Worm (Caenorhabditis elegans) whole organism, late embryonic: ENCODE measurements around the gene ceh-28.
A peak's percentile ranks its signal among the peaks of the same experiment; 100 is the strongest.

Experiments used
- C08G9.2 ChIP-seq: sonication (generic microtip); optimal IDR thresholded peaks from 2 replicates; lab custom pipeline; 2016; ENCODE audit warnings: mild to moderate bottlenecking, missing genetic modification characterization, moderate library complexity, missing compliant biosample characterization
- C38D4.7 ChIP-seq: fragments of 200-800 bp; sonication (Bioruptor generic); optimal IDR thresholded peaks from 2 replicates; lab custom pipeline; 2018; ENCODE audit warnings: mild to moderate bottlenecking, missing genetic modification characterization, moderate library complexity, missing compliant biosample characterization
- Y22D7AL.16 ChIP-seq: sonication (generic microtip); optimal IDR thresholded peaks from 2 replicates; lab custom pipeline; 2016; ENCODE audit warnings: missing genetic modification characterization, missing compliant biosample characterization
- ahr-1 ChIP-seq: sonication (generic microtip); optimal IDR thresholded peaks from 2 replicates; lab custom pipeline; 2016; ENCODE audit warnings: missing genetic modification characterization, missing compliant biosample characterization
- ceh-18 ChIP-seq: sonication (generic microtip); optimal IDR thresholded peaks from 2 replicates; lab custom pipeline; 2016; ENCODE audit warnings: missing genetic modification characterization, missing compliant biosample characterization
- ceh-19 ChIP-seq: fragments of 200-800 bp; sonication (Bioruptor generic); optimal IDR thresholded peaks from 2 replicates; lab custom pipeline; 2018; ENCODE audit warnings: mild to moderate bottlenecking, missing genetic modification characterization, missing compliant biosample characterization
- ceh-2 ChIP-seq: sonication (generic microtip); optimal IDR thresholded peaks from 2 replicates; lab custom pipeline; 2016; ENCODE audit warnings: missing genotype, missing genetic modification characterization, missing compliant biosample characterization
- ceh-22 ChIP-seq: sonication (generic microtip); optimal IDR thresholded peaks from 2 replicates; lab custom pipeline; 2017; ENCODE audit warnings: missing biosample characterization, missing genetic modification characterization
- ceh-24 ChIP-seq: sonication (generic microtip); optimal IDR thresholded peaks from 2 replicates; lab custom pipeline; 2016; ENCODE audit warnings: mild to moderate bottlenecking, missing genetic modification characterization, missing compliant biosample characterization
- ceh-30 ChIP-seq: fragments of 150-350 bp; optimal IDR thresholded peaks from 2 replicates; lab custom pipeline; 2014; ENCODE audit warnings: missing biosample characterization, missing genetic modification characterization
- ceh-31 ChIP-seq: sonication (generic microtip); optimal IDR thresholded peaks from 2 replicates; lab custom pipeline; 2016; ENCODE audit warnings: missing genetic modification characterization, missing compliant biosample characterization
- ceh-34 ChIP-seq: sonication (generic microtip); optimal IDR thresholded peaks from 2 replicates; lab custom pipeline; 2016; ENCODE audit warnings: mild to moderate bottlenecking, missing genetic modification characterization, missing compliant biosample characterization
- ceh-45 ChIP-seq: fragments of 200-800 bp; sonication (Bioruptor generic); IDR thresholded peaks from 2 replicates; pipeline ENCODE4 v1.3.6; 2022; ENCODE audit warnings: missing genetic modification reagents, missing genetic modification characterization, missing compliant biosample characterization
- ceh-48 ChIP-seq: sonication (generic microtip); optimal IDR thresholded peaks from 2 replicates; lab custom pipeline; 2016; ENCODE audit warnings: missing genetic modification characterization, inconsistent platforms, missing compliant biosample characterization
- ceh-9 ChIP-seq: sonication (generic microtip); optimal IDR thresholded peaks from 2 replicates; lab custom pipeline; 2016; ENCODE audit warnings: mild to moderate bottlenecking, missing genetic modification characterization, inconsistent platforms, missing compliant biosample characterization
- che-1 ChIP-seq: sonication (generic microtip); optimal IDR thresholded peaks from 2 replicates; lab custom pipeline; 2016; ENCODE audit warnings: mild to moderate bottlenecking, missing genetic modification characterization, missing compliant biosample characterization
- elt-2 ChIP-seq: sonication (generic microtip); optimal IDR thresholded peaks from 2 replicates; lab custom pipeline; 2016; ENCODE audit warnings: missing genetic modification reagents, missing genetic modification characterization, missing compliant biosample characterization
- elt-4 ChIP-seq: sonication (generic microtip); optimal IDR thresholded peaks from 2 replicates; lab custom pipeline; 2016; ENCODE audit warnings: missing genetic modification characterization, missing compliant biosample characterization
- ets-4 ChIP-seq: sonication (generic microtip); optimal IDR thresholded peaks from 2 replicates; lab custom pipeline; 2016; ENCODE audit warnings: missing genetic modification characterization, missing compliant biosample characterization
- fkh-6 ChIP-seq: sonication (generic microtip); optimal IDR thresholded peaks from 2 replicates; lab custom pipeline; 2016; ENCODE audit warnings: missing genetic modification characterization, missing compliant biosample characterization
- gmeb-2 ChIP-seq: sonication (generic microtip); optimal IDR thresholded peaks from 2 replicates; lab custom pipeline; 2016; ENCODE audit warnings: missing genetic modification characterization, inconsistent platforms, missing compliant biosample characterization
- hlh-30 ChIP-seq: sonication (generic microtip); optimal IDR thresholded peaks from 2 replicates; lab custom pipeline; 2017; ENCODE audit warnings: antibody characterized with exemption, missing genetic modification characterization, missing compliant biosample characterization; ENCODE audit not compliant: insufficient read depth
- hlh-8 ChIP-seq: sonication (generic microtip); optimal IDR thresholded peaks from 2 replicates; lab custom pipeline; 2016; ENCODE audit warnings: missing genotype, missing genetic modification characterization, missing compliant biosample characterization
- lim-6 ChIP-seq: sonication (generic microtip); optimal IDR thresholded peaks from 2 replicates; lab custom pipeline; 2016; ENCODE audit warnings: missing genetic modification characterization, missing compliant biosample characterization
- lin-11 ChIP-seq: fragments of 200-800 bp; sonication (Bioruptor generic); optimal IDR thresholded peaks from 2 replicates; lab custom pipeline; 2018; ENCODE audit warnings: mild to moderate bottlenecking, missing genetic modification characterization, missing compliant biosample characterization
- madf-2 ChIP-seq: sonication (generic microtip); optimal IDR thresholded peaks from 2 replicates; lab custom pipeline; 2017; ENCODE audit warnings: missing genetic modification characterization, missing compliant biosample characterization
- mec-3 ChIP-seq: sonication (generic microtip); optimal IDR thresholded peaks from 2 replicates; lab custom pipeline; 2016; ENCODE audit warnings: borderline replicate concordance, missing genetic modification characterization, missing compliant biosample characterization
- nfya-1 ChIP-seq: sonication (generic microtip); optimal IDR thresholded peaks from 2 replicates; lab custom pipeline; 2017; ENCODE audit warnings: missing genetic modification characterization, mild to moderate bottlenecking, missing compliant biosample characterization, antibody characterized with exemption, moderate library complexity
- nhr-11 ChIP-seq: fragments of 150-350 bp; optimal IDR thresholded peaks from 2 replicates; lab custom pipeline; 2014; ENCODE audit warnings: missing biosample characterization, missing genetic modification characterization
- pag-3 ChIP-seq: sonication (generic microtip); optimal IDR thresholded peaks from 2 replicates; lab custom pipeline; 2016; ENCODE audit warnings: missing compliant biosample characterization, missing genetic modification characterization, borderline replicate concordance
- pat-9 ChIP-seq: fragments of 200-800 bp; sonication (Bioruptor generic); optimal IDR thresholded peaks from 2 replicates; lab custom pipeline; 2018; ENCODE audit warnings: mild to moderate bottlenecking, missing genetic modification characterization, moderate library complexity, missing compliant biosample characterization
- pha-2 ChIP-seq: sonication (generic microtip); optimal IDR thresholded peaks from 2 replicates; lab custom pipeline; 2017; ENCODE audit warnings: mild to moderate bottlenecking, missing genetic modification characterization, missing compliant biosample characterization
- pqm-1 ChIP-seq: sonication (generic microtip); optimal IDR thresholded peaks from 2 replicates; lab custom pipeline; 2016; ENCODE audit warnings: missing genetic modification characterization, missing compliant biosample characterization
- pros-1 ChIP-seq: fragments of 150-350 bp; optimal IDR thresholded peaks from 2 replicates; lab custom pipeline; 2014; ENCODE audit warnings: missing biosample characterization, missing genetic modification reagents, missing genetic modification characterization
- rnt-1 ChIP-seq: sonication (generic microtip); optimal IDR thresholded peaks from 2 replicates; lab custom pipeline; 2016; ENCODE audit warnings: missing genetic modification characterization, missing compliant biosample characterization
- sdc-2 ChIP-seq: sonication (generic microtip); optimal IDR thresholded peaks from 2 replicates; lab custom pipeline; 2016; ENCODE audit warnings: missing genotype, missing genetic modification characterization, missing compliant biosample characterization
- sox-4 ChIP-seq: sonication (generic microtip); optimal IDR thresholded peaks from 2 replicates; lab custom pipeline; 2017; ENCODE audit warnings: mild to moderate bottlenecking, missing genetic modification characterization, inconsistent platforms, missing compliant biosample characterization
- syd-9 ChIP-seq: sonication (generic microtip); optimal IDR thresholded peaks from 2 replicates; lab custom pipeline; 2016; ENCODE audit warnings: mild to moderate bottlenecking, missing genetic modification characterization, moderate library complexity, missing compliant biosample characterization
- tbx-2 ChIP-seq: sonication (generic microtip); optimal IDR thresholded peaks from 2 replicates; lab custom pipeline; 2016; ENCODE audit warnings: missing genetic modification characterization, missing compliant biosample characterization
- tbx-7 ChIP-seq: sonication (generic microtip); optimal IDR thresholded peaks from 2 replicates; lab custom pipeline; 2016; ENCODE audit warnings: missing genotype, missing genetic modification characterization, missing compliant biosample characterization
- ttx-3 ChIP-seq: sonication (generic microtip); optimal IDR thresholded peaks from 2 replicates; lab custom pipeline; 2016; ENCODE audit warnings: missing genetic modification reagents, missing genetic modification characterization, missing compliant biosample characterization
- unc-42 ChIP-seq: sonication (generic microtip); optimal IDR thresholded peaks from 2 replicates; lab custom pipeline; 2016; ENCODE audit warnings: missing genotype, missing genetic modification characterization, missing compliant biosample characterization
- unc-55 ChIP-seq: sonication (generic microtip); optimal IDR thresholded peaks from 2 replicates; lab custom pipeline; 2017; ENCODE audit warnings: missing biosample characterization, missing genetic modification reagents, missing genetic modification characterization
- unc-86 ChIP-seq: sonication (generic microtip); optimal IDR thresholded peaks from 2 replicates; lab custom pipeline; 2016; ENCODE audit warnings: missing genetic modification characterization, missing compliant biosample characterization
- zip-5 ChIP-seq: sonication (generic microtip); optimal IDR thresholded peaks from 2 replicates; lab custom pipeline; 2016; ENCODE audit warnings: missing genetic modification characterization, missing compliant biosample characterization
- ztf-16 ChIP-seq: sonication (generic microtip); optimal IDR thresholded peaks from 2 replicates; lab custom pipeline; 2017; ENCODE audit warnings: missing genetic modification characterization, missing compliant biosample characterization

ceh-28 gene

DNA sequence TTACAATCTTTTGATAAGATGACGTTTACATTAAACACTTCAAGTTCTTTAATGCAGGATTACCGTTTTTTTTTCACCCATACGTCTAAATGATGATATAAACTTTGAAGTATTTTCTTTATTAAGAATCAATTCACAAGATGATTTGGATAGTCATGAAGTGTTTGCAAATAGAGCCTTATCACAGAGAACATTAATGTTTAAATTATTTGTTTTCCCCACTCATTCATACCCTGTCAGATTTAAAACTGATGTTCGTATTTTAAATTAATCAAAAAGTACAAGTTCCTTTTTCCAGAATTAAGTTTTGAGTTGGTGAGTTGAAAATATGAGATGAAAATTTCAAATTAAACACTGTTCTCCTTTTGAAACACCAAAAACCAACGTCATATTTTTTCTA, 16.2 kb downstream of the ceh-28 start, which contains the start of gene R03G8.3:
Gene R03G8.3 (plus strand): TSS at position 301 of the 400 bp plus-strand sequence.
- TF ChIP-seq rnt-1 (tag; lab: Kevin White, UChicago): no peak
- no peak for TF ChIP-seq nfya-1 (tag; lab: Kevin White, UChicago)
- no peak for TF ChIP-seq che-1 (tag; lab: Kevin White, UChicago)
- no peak for TF ChIP-seq ttx-3 (tag; lab: Kevin White, UChicago)
- no peak for TF ChIP-seq ceh-34 (tag; lab: Kevin White, UChicago)
- no peak for TF ChIP-seq mec-3 (tag; lab: Kevin White, UChicago)
- no peak for TF ChIP-seq ceh-19
- TF ChIP-seq ceh-30 (tag; lab: Kevin White, UChicago): no peak
- no peak for TF ChIP-seq nhr-11 (tag; lab: Kevin White, UChicago)
- no peak for TF ChIP-seq ceh-45
- no peak for TF ChIP-seq unc-42
- no peak for TF ChIP-seq lin-11
- TF ChIP-seq hlh-8 (tag; lab: Kevin White, UChicago): no peak
- TF ChIP-seq ceh-9: no peak
- no peak for TF ChIP-seq pros-1 (tag; lab: Kevin White, UChicago)
- no peak for TF ChIP-seq pat-9 (tag; lab: Kevin White, UChicago)
- no peak for TF ChIP-seq ceh-24 (tag; lab: Kevin White, UChicago)
- no peak for TF ChIP-seq sdc-2
- TF ChIP-seq syd-9: no peak

DNA sequence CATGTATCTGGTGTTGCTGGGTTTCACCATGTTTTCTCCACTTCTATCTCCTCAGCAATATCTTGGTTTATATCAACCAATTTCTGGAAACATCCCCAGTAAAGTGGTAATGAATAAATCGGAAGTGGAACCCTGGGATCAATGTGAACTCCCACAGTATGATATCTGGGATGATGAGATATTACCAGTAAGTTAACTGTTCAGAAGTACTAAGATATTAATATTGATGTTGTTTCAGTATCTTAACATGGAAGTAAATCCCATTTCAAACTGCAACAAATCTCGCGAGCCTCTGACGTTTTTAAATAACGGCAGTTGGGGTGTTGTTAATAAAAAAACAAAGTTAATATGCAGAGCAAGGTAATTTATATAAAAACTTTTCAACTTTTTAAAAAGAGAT, 16.7 kb downstream of the ceh-28 start:
- TF ChIP-seq elt-4 (no peak), ceh-2 (tag; lab: Kevin White, UChicago) (no peak), unc-86 (tag; lab: Kevin White, UChicago) (no peak), rnt-1 (tag; lab: Kevin White, UChicago) (no peak), ceh-45 (no peak), ceh-34 (tag; lab: Kevin White, UChicago) (no peak), hlh-8 (tag; lab: Kevin White, UChicago) (no peak), pag-3 (tag; lab: Kevin White, UChicago) (no peak), ceh-22 (no peak), ceh-48 (tag; lab: Kevin White, UChicago) (no peak), zip-5 (tag; lab: Kevin White, UChicago) (no peak), gmeb-2 (tag; lab: Kevin White, UChicago) (no peak), madf-2 (tag; lab: Kevin White, UChicago) (no peak), mec-3 (tag; lab: Kevin White, UChicago) (no peak), ztf-16 (no peak)

- TF ChIP-seq sox-4: no peak
- TF ChIP-seq pag-3 (tag; lab: Kevin White, UChicago): no peak
- no peak for TF ChIP-seq C38D4.7 (GFP tag; lab: Kevin White, UChicago)
- no peak for TF ChIP-seq ceh-45
- TF ChIP-seq lim-6 (tag; lab: Kevin White, UChicago): no peak
- no peak for TF ChIP-seq Y22D7AL.16
These were observed 25.9 kb downstream of the ceh-28 start, which contains the start of gene R03G8.6 for ce11 chrX:13100410-13100809. Gene R03G8.6 (minus strand): TSS chrX:13100510.

ce11 chrX:13102838-13103237, 28.4 kb downstream of the ceh-28 start:
- TF ChIP-seq pha-2 (tag; lab: Kevin White, UChicago) (no peak), ceh-22 (no peak), ahr-1 (tag; lab: Kevin White, UChicago) (no peak), rnt-1 (tag; lab: Kevin White, UChicago) (no peak)

- TF ChIP-seq ceh-18 (tag; lab: Kevin White, UChicago): peak; percentile 10
- TF ChIP-seq pros-1 (tag; lab: Kevin White, UChicago): no peak
- peak; percentile 29 for TF ChIP-seq tbx-7
- TF ChIP-seq rnt-1 (tag; lab: Kevin White, UChicago): peak; percentile 60
- TF ChIP-seq C08G9.2 (tag; lab: Kevin White, UChicago): peak; percentile 53
- no peak for TF ChIP-seq fkh-6 (tag; lab: Kevin White, UChicago)
- TF ChIP-seq zip-5 (tag; lab: Kevin White, UChicago): no peak
- TF ChIP-seq elt-2: peak; percentile 56
- peak; percentile 9 for TF ChIP-seq hlh-8 (tag; lab: Kevin White, UChicago)
- peak; percentile 76 for TF ChIP-seq ceh-31
- TF ChIP-seq unc-55 (GFP tag; lab: Kevin White, UChicago): peak; percentile 19
- TF ChIP-seq ttx-3 (tag; lab: Kevin White, UChicago): no peak
- peak; percentile 57 for TF ChIP-seq ceh-2 (tag; lab: Kevin White, UChicago)
- TF ChIP-seq syd-9: no peak
- TF ChIP-seq pqm-1 (tag; lab: Kevin White, UChicago): peak; percentile 53
- TF ChIP-seq ets-4 (tag; lab: Kevin White, UChicago): peak; percentile 70
- peak; percentile 61 for TF ChIP-seq tbx-2 (tag; lab: Kevin White, UChicago)
- peak; percentile 93 for TF ChIP-seq hlh-30
These were observed 30.5 kb downstream of the ceh-28 start, which contains the start of gene F17H10.1 for ce11 chrX:13104966-13105365. Gene F17H10.1 (plus strand): TSS chrX:13105241.
